Worm (Caenorhabditis elegans) whole organism, late embryonic: Measurements from ENCODE around the gene spt-5.

Experiments
- C08G9.2 ChIP-seq: sonication (generic microtip); optimal IDR thresholded peaks from 2 replicates; lab custom pipeline; 2016; ENCODE audit warnings: mild to moderate bottlenecking, missing genetic modification characterization, moderate library complexity, missing compliant biosample characterization
- C38D4.7 ChIP-seq: fragments of 200-800 bp; sonication (Bioruptor generic); optimal IDR thresholded peaks from 2 replicates; lab custom pipeline; 2018; ENCODE audit warnings: mild to moderate bottlenecking, missing genetic modification characterization, moderate library complexity, missing compliant biosample characterization
- T23F11.4 ChIP-seq: fragments of 200-800 bp; sonication (Bioruptor generic); optimal IDR thresholded peaks from 2 replicates; lab custom pipeline; 2018; ENCODE audit warnings: mild to moderate bottlenecking, missing genetic modification characterization, missing compliant biosample characterization
- Y22D7AL.16 ChIP-seq: sonication (generic microtip); optimal IDR thresholded peaks from 2 replicates; lab custom pipeline; 2016; ENCODE audit warnings: missing genetic modification characterization, missing compliant biosample characterization
- ama-1 ChIP-seq: fragments of 150-350 bp; optimal IDR thresholded peaks from 2 replicates; lab custom pipeline; 2014
- ceh-19 ChIP-seq: fragments of 200-800 bp; sonication (Bioruptor generic); optimal IDR thresholded peaks from 2 replicates; lab custom pipeline; 2018; ENCODE audit warnings: mild to moderate bottlenecking, missing genetic modification characterization, missing compliant biosample characterization
- ceh-2 ChIP-seq: sonication (generic microtip); optimal IDR thresholded peaks from 2 replicates; lab custom pipeline; 2016; ENCODE audit warnings: missing genotype, missing genetic modification characterization, missing compliant biosample characterization
- ceh-22 ChIP-seq: sonication (generic microtip); optimal IDR thresholded peaks from 2 replicates; lab custom pipeline; 2017; ENCODE audit warnings: missing biosample characterization, missing genetic modification characterization
- ceh-30 ChIP-seq: fragments of 150-350 bp; optimal IDR thresholded peaks from 2 replicates; lab custom pipeline; 2014; ENCODE audit warnings: missing biosample characterization, missing genetic modification characterization
- ceh-31 ChIP-seq: sonication (generic microtip); optimal IDR thresholded peaks from 2 replicates; lab custom pipeline; 2016; ENCODE audit warnings: missing genetic modification characterization, missing compliant biosample characterization
- ceh-45 ChIP-seq: fragments of 200-800 bp; sonication (Bioruptor generic); IDR thresholded peaks from 2 replicates; pipeline ENCODE4 v1.3.6; 2022; ENCODE audit warnings: missing genetic modification reagents, missing genetic modification characterization, missing compliant biosample characterization
- ceh-48 ChIP-seq: sonication (generic microtip); optimal IDR thresholded peaks from 2 replicates; lab custom pipeline; 2016; ENCODE audit warnings: missing genetic modification characterization, inconsistent platforms, missing compliant biosample characterization
- che-1 ChIP-seq: sonication (generic microtip); optimal IDR thresholded peaks from 2 replicates; lab custom pipeline; 2016; ENCODE audit warnings: mild to moderate bottlenecking, missing genetic modification characterization, missing compliant biosample characterization
- dmd-4 ChIP-seq: sonication (generic microtip); optimal IDR thresholded peaks from 2 replicates; lab custom pipeline; 2016; ENCODE audit warnings: borderline replicate concordance, missing genetic modification characterization, missing compliant biosample characterization
- elt-2 ChIP-seq: sonication (generic microtip); optimal IDR thresholded peaks from 2 replicates; lab custom pipeline; 2016; ENCODE audit warnings: missing genetic modification reagents, missing genetic modification characterization, missing compliant biosample characterization
- elt-4 ChIP-seq: sonication (generic microtip); optimal IDR thresholded peaks from 2 replicates; lab custom pipeline; 2016; ENCODE audit warnings: missing genetic modification characterization, missing compliant biosample characterization
- ets-4 ChIP-seq: sonication (generic microtip); optimal IDR thresholded peaks from 2 replicates; lab custom pipeline; 2016; ENCODE audit warnings: missing genetic modification characterization, missing compliant biosample characterization
- eyg-1 ChIP-seq: sonication (generic microtip); optimal IDR thresholded peaks from 2 replicates; lab custom pipeline; 2016; ENCODE audit warnings: missing genotype, missing genetic modification characterization, missing compliant biosample characterization
- fkh-6 ChIP-seq: sonication (generic microtip); optimal IDR thresholded peaks from 2 replicates; lab custom pipeline; 2016; ENCODE audit warnings: missing genetic modification characterization, missing compliant biosample characterization
- gmeb-2 ChIP-seq: sonication (generic microtip); optimal IDR thresholded peaks from 2 replicates; lab custom pipeline; 2016; ENCODE audit warnings: missing genetic modification characterization, inconsistent platforms, missing compliant biosample characterization
- hlh-30 ChIP-seq: sonication (generic microtip); optimal IDR thresholded peaks from 2 replicates; lab custom pipeline; 2017; ENCODE audit warnings: antibody characterized with exemption, missing genetic modification characterization, missing compliant biosample characterization; ENCODE audit not compliant: insufficient read depth
- hlh-8 ChIP-seq: sonication (generic microtip); optimal IDR thresholded peaks from 2 replicates; lab custom pipeline; 2016; ENCODE audit warnings: missing genotype, missing genetic modification characterization, missing compliant biosample characterization
- lim-6 ChIP-seq: sonication (generic microtip); optimal IDR thresholded peaks from 2 replicates; lab custom pipeline; 2016; ENCODE audit warnings: missing genetic modification characterization, missing compliant biosample characterization
- madf-2 ChIP-seq: sonication (generic microtip); optimal IDR thresholded peaks from 2 replicates; lab custom pipeline; 2017; ENCODE audit warnings: missing genetic modification characterization, missing compliant biosample characterization
- nfya-1 ChIP-seq: sonication (generic microtip); optimal IDR thresholded peaks from 2 replicates; lab custom pipeline; 2017; ENCODE audit warnings: missing genetic modification characterization, mild to moderate bottlenecking, missing compliant biosample characterization, antibody characterized with exemption, moderate library complexity
- nhr-11 ChIP-seq: fragments of 150-350 bp; optimal IDR thresholded peaks from 2 replicates; lab custom pipeline; 2014; ENCODE audit warnings: missing biosample characterization, missing genetic modification characterization
- npax-4 ChIP-seq: sonication (generic microtip); optimal IDR thresholded peaks from 2 replicates; lab custom pipeline; 2016; ENCODE audit warnings: missing genetic modification characterization, missing compliant biosample characterization
- odd-2 ChIP-seq: sonication (generic microtip); optimal IDR thresholded peaks from 2 replicates; lab custom pipeline; 2017; ENCODE audit warnings: antibody characterized with exemption, mild to moderate bottlenecking, missing genetic modification characterization, missing compliant biosample characterization
- pag-3 ChIP-seq: sonication (generic microtip); optimal IDR thresholded peaks from 2 replicates; lab custom pipeline; 2016; ENCODE audit warnings: missing compliant biosample characterization, missing genetic modification characterization, borderline replicate concordance
- pat-9 ChIP-seq: fragments of 200-800 bp; sonication (Bioruptor generic); optimal IDR thresholded peaks from 2 replicates; lab custom pipeline; 2018; ENCODE audit warnings: mild to moderate bottlenecking, missing genetic modification characterization, moderate library complexity, missing compliant biosample characterization
- pax-1 ChIP-seq: fragments of 150-350 bp; optimal IDR thresholded peaks from 2 replicates; lab custom pipeline; 2014; ENCODE audit warnings: missing biosample characterization, missing genetic modification characterization
- ref-2 ChIP-seq: sonication (generic microtip); optimal IDR thresholded peaks from 2 replicates; lab custom pipeline; 2016; ENCODE audit warnings: missing genetic modification characterization, missing compliant biosample characterization
- sdc-2 ChIP-seq: sonication (generic microtip); optimal IDR thresholded peaks from 2 replicates; lab custom pipeline; 2016; ENCODE audit warnings: missing genotype, missing genetic modification characterization, missing compliant biosample characterization
- sox-4 ChIP-seq: sonication (generic microtip); optimal IDR thresholded peaks from 2 replicates; lab custom pipeline; 2017; ENCODE audit warnings: mild to moderate bottlenecking, missing genetic modification characterization, inconsistent platforms, missing compliant biosample characterization
- syd-9 ChIP-seq: sonication (generic microtip); optimal IDR thresholded peaks from 2 replicates; lab custom pipeline; 2016; ENCODE audit warnings: mild to moderate bottlenecking, missing genetic modification characterization, moderate library complexity, missing compliant biosample characterization
- tbx-7 ChIP-seq: sonication (generic microtip); optimal IDR thresholded peaks from 2 replicates; lab custom pipeline; 2016; ENCODE audit warnings: missing genotype, missing genetic modification characterization, missing compliant biosample characterization
- ttx-3 ChIP-seq: sonication (generic microtip); optimal IDR thresholded peaks from 2 replicates; lab custom pipeline; 2016; ENCODE audit warnings: missing genetic modification reagents, missing genetic modification characterization, missing compliant biosample characterization
- zip-5 ChIP-seq: sonication (generic microtip); optimal IDR thresholded peaks from 2 replicates; lab custom pipeline; 2016; ENCODE audit warnings: missing genetic modification characterization, missing compliant biosample characterization
- ztf-16 ChIP-seq: sonication (generic microtip); optimal IDR thresholded peaks from 2 replicates; lab custom pipeline; 2017; ENCODE audit warnings: missing genetic modification characterization, missing compliant biosample characterization

Gene spt-5

DNA sequence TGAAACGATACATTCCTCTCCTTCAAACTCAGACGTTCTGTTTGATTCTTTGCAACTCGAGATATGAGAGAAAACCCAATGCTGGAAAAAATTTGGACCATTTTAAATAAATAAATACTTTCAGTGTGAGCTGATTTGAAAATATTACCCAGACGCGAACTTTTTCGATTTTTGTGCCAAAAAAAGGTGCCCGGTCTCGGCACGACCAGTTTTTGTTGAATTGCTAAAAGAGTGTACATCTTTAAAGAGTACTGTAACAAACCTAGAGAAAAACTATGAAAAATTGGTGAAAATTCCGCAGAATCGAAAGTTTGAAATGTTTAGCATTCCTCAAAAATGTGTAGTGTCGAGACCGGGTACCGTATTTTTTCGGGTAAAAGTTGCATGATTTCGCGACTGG is 9.9 kb downstream of the spt-5 start, which contains the start of gene K08E4.8:
Gene K08E4.8 (minus strand): TSS at position 101 of the 400 bp plus-strand sequence.
- no peak for TF ChIP-seq ets-4 (tag; lab: Kevin White, UChicago)
- TF ChIP-seq dmd-4 (tag; lab: Kevin White, UChicago): no peak
- no peak for TF ChIP-seq hlh-8
- TF ChIP-seq, all 69 proteins: peak for 0

DNA sequence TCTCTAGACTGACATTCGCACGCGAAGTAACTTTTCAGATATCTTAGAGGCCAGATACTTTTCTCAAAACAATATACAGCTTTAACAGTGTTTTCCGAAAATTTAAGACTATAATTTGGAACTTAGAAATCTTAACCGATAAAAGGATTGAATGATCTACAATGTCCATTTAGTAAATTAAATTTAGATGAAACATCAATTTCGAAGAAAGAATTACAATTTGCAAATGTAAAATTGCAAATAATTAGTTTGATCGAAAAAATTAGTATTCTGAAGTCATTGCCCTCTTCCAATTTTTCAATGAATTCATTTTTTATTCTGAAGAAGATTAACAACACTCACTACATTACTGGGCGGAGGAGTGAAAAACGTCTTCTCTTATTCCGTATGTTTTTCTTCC is 17.3 kb downstream of the spt-5 start, which contains the start of gene bath-37:
Gene bath-37 (plus strand): TSS at position 301 of the 400 bp plus-strand sequence.
- TF ChIP-seq C08G9.2 (no peak), hlh-8 (no peak), nfya-1 (tag; lab: Kevin White, UChicago) (no peak), elt-2 (tag; lab: Kevin White, UChicago) (no peak), syd-9 (no peak), hlh-30 (no peak), tbx-7 (no peak), sox-4 (no peak), ref-2 (no peak), ets-4 (tag; lab: Kevin White, UChicago) (no peak), che-1 (tag; lab: Kevin White, UChicago) (no peak), eyg-1 (tag; lab: Kevin White, UChicago) (no peak), ceh-19 (GFP tag; lab: Kevin White, UChicago) (no peak), nhr-11 (tag; lab: Kevin White, UChicago) (no peak), npax-4 (tag; lab: Kevin White, UChicago) (no peak)

DNA sequence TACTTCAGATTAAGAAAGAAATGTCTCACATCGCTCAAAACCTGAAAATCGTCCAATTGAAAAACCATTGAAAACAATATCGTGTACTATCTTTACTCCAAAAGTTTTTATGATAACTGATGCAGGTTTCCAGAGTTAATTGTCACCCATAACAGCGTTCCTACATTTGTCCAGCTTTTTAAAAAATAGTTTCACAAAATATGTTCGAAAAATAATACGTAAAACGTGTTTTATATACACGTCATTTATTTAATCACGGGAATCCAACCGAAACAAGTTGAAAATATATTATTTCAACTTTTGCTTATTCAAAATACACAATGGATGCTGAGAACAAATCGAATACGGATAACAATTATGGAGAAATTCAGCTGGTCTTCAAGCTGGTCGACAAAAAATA is 24.2 kb downstream of the spt-5 start, which contains the start of gene K08E4.7:
Gene K08E4.7 (plus strand): TSS at position 301 of the 400 bp plus-strand sequence.
- no peak for TF ChIP-seq ceh-48 (tag; lab: Kevin White, UChicago)
- TF ChIP-seq ceh-45 (GFP tag; lab: Robert Waterston, UW): no peak
- TF ChIP-seq C08G9.2: no peak
- TF ChIP-seq sdc-2: no peak
- no peak for TF ChIP-seq ama-1
- no peak for TF ChIP-seq odd-2 (tag; lab: Kevin White, UChicago)
- no peak for TF ChIP-seq ceh-30 (tag; lab: Kevin White, UChicago)
- no peak for TF ChIP-seq zip-5 (tag; lab: Kevin White, UChicago)
- TF ChIP-seq elt-4 (tag; lab: Kevin White, UChicago): no peak
- TF ChIP-seq ref-2: no peak
- no peak for TF ChIP-seq ceh-2
- TF ChIP-seq Y22D7AL.16 (tag; lab: Kevin White, UChicago): no peak
- no peak for TF ChIP-seq madf-2
- TF ChIP-seq lim-6 (tag; lab: Kevin White, UChicago): no peak
- TF ChIP-seq ceh-19 (GFP tag; lab: Kevin White, UChicago): no peak
- no peak for TF ChIP-seq ttx-3 (tag; lab: Kevin White, UChicago)

DNA sequence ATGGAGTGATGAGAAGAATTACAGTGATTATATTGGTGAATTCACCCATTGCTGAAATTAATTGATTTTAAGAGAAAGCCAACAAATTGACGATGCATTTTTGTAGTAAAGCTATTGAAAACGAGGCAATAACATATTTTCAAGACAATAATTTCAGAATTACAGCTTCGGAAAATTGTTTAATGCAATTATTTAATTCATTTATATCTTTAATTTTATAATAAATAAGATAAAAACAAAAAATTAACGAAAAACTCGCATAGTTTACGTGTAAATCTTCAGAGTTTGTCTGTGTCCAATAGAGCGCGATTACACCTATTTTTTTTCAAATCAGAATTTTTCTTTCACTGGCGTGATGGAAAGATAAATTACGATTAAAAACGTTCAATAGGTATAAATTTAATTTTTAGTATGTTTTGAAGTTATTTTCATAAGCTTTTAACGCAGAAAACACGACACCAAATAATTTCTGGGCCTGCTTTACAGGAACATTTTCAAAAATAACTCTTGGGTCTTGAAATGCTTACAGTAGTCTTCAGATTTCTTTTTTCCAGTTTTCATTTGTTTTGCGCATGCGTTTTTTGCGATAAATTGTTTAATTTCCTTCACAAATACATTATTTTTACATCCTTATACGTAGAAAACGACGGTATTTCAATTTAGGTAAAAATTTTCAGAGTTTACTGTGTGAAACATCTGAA is 27.0 kb downstream of the spt-5 start, which contains the start of gene tmed-1:
Gene tmed-1 (minus strand): TSS at position 51 of the 701 bp plus-strand sequence.
- no peak for TF ChIP-seq C38D4.7
- no peak for TF ChIP-seq ama-1
- no peak for TF ChIP-seq ttx-3 (tag; lab: Kevin White, UChicago)
- TF ChIP-seq lim-6 (tag; lab: Kevin White, UChicago): no peak
- TF ChIP-seq pag-3 (tag; lab: Kevin White, UChicago): no peak
- no peak for TF ChIP-seq ceh-30 (tag; lab: Kevin White, UChicago)
- TF ChIP-seq ceh-31 (tag; lab: Kevin White, UChicago): no peak
- no peak for TF ChIP-seq pat-9 (tag; lab: Kevin White, UChicago)
- no peak for TF ChIP-seq ceh-22 (tag; lab: Kevin White, UChicago)
- TF ChIP-seq sox-4: no peak
- no peak for TF ChIP-seq pax-1 (tag; lab: Kevin White, UChicago)
- no peak for TF ChIP-seq T23F11.4 (GFP tag; lab: Kevin White, UChicago)
- no peak for TF ChIP-seq madf-2
- no peak for TF ChIP-seq ceh-2
- TF ChIP-seq tbx-7: no peak
- TF ChIP-seq fkh-6 (tag; lab: Kevin White, UChicago): no peak
- TF ChIP-seq gmeb-2 (tag; lab: Kevin White, UChicago): no peak
- no peak for TF ChIP-seq ztf-16 (tag; lab: Kevin White, UChicago)
- TF ChIP-seq, all 69 proteins: peak for 0
